Worm (Caenorhabditis elegans) whole organism, mixed stage, embryonic: ENCODE results near the gene K07B1.7.

Source experiments
- M03D4.4 ChIP-seq: sonication (generic microtip); optimal IDR thresholded peaks from 2 replicates; lab custom pipeline; 2017; ENCODE audit warnings: mild to moderate bottlenecking, missing genetic modification characterization, missing compliant biosample characterization
- bed-3 ChIP-seq: fragments of 200-800 bp; sonication (Bioruptor generic); optimal IDR thresholded peaks from 3 replicates; lab custom pipeline; 2018; ENCODE audit warnings: mild to moderate bottlenecking, missing genetic modification characterization, moderate library complexity, missing compliant biosample characterization
- blmp-1 ChIP-seq: fragments of 150-350 bp; optimal IDR thresholded peaks from 2 replicates; lab custom pipeline; 2014; ENCODE audit warnings: missing biosample characterization, missing genetic modification characterization
- ceh-39 ChIP-seq: fragments of 150-350 bp; optimal IDR thresholded peaks from 2 replicates; lab custom pipeline; 2014; ENCODE audit warnings: missing biosample characterization, missing genetic modification characterization
- ceh-43 ChIP-seq: fragments of 200-800 bp; sonication (Bioruptor generic); optimal IDR thresholded peaks from 2 replicates; lab custom pipeline; 2018; ENCODE audit warnings: mild to moderate bottlenecking, missing genetic modification characterization, moderate library complexity, missing compliant biosample characterization
- ceh-83 ChIP-seq: fragments of 200-800 bp; sonication (Bioruptor generic); optimal IDR thresholded peaks from 2 replicates; lab custom pipeline; 2018; ENCODE audit warnings: mild to moderate bottlenecking, missing genetic modification characterization, missing compliant biosample characterization
- ces-1 ChIP-seq: fragments of 150-350 bp; optimal IDR thresholded peaks from 2 replicates; lab custom pipeline; 2014; ENCODE audit warnings: missing biosample characterization, missing genetic modification reagents, missing genetic modification characterization
- cnd-1 ChIP-seq: fragments of 200-800 bp; sonication (Bioruptor generic); optimal IDR thresholded peaks from 2 replicates; lab custom pipeline; 2018; ENCODE audit warnings: mild to moderate bottlenecking, missing genetic modification characterization, missing compliant biosample characterization
- drap-1 ChIP-seq: fragments of 200-800 bp; sonication (Bioruptor generic); optimal IDR thresholded peaks from 3 replicates; lab custom pipeline; 2018; ENCODE audit warnings: mild to moderate bottlenecking, missing genetic modification characterization, missing compliant biosample characterization
- elt-1 ChIP-seq: sonication (generic microtip); optimal IDR thresholded peaks from 2 replicates; lab custom pipeline; 2017; ENCODE audit warnings: missing genetic modification characterization, mild to moderate bottlenecking, missing compliant biosample characterization, antibody characterized with exemption, moderate library complexity, borderline replicate concordance; ENCODE audit not compliant: insufficient read depth
- elt-3 ChIP-seq: fragments of 150-350 bp; optimal IDR thresholded peaks from 2 replicates; lab custom pipeline; 2014; ENCODE audit warnings: missing biosample characterization, missing genetic modification characterization
- ham-2 ChIP-seq: fragments of 200-800 bp; sonication (Bioruptor generic); optimal IDR thresholded peaks from 2 replicates; lab custom pipeline; 2018; ENCODE audit warnings: mild to moderate bottlenecking, missing genetic modification characterization, missing compliant biosample characterization
- hlh-1 ChIP-seq: fragments of 150-350 bp; optimal IDR thresholded peaks from 2 replicates; lab custom pipeline; 2014; ENCODE audit warnings: missing biosample characterization, missing genetic modification reagents, missing genetic modification characterization
- lin-13 ChIP-seq: fragments of 150-350 bp; optimal IDR thresholded peaks from 2 replicates; lab custom pipeline; 2014; ENCODE audit warnings: missing biosample characterization, missing genetic modification characterization
- lin-32 ChIP-seq: fragments of 200-800 bp; sonication (Bioruptor generic); optimal IDR thresholded peaks from 2 replicates; lab custom pipeline; 2018; ENCODE audit warnings: mild to moderate bottlenecking, missing genetic modification characterization, missing compliant biosample characterization
- lsy-2 ChIP-seq: fragments of 150-350 bp; optimal IDR thresholded peaks from 2 replicates; lab custom pipeline; 2014; ENCODE audit warnings: missing biosample characterization, missing genetic modification characterization
- mab-5 ChIP-seq: fragments of 150-350 bp; optimal IDR thresholded peaks from 2 replicates; lab custom pipeline; 2014; ENCODE audit warnings: missing biosample characterization, missing genetic modification characterization
- mep-1 ChIP-seq: fragments of 150-350 bp; optimal IDR thresholded peaks from 2 replicates; lab custom pipeline; 2017; ENCODE audit warnings: missing biosample characterization, missing genetic modification reagents, missing genetic modification characterization, inconsistent platforms
- mls-2 ChIP-seq: sonication (generic microtip); optimal IDR thresholded peaks from 2 replicates; lab custom pipeline; 2016; ENCODE audit warnings: mild to moderate bottlenecking, missing genetic modification characterization, moderate library complexity, missing compliant biosample characterization
- nhr-2 ChIP-seq: fragments of 150-350 bp; optimal IDR thresholded peaks from 2 replicates; lab custom pipeline; 2014; ENCODE audit warnings: missing biosample characterization, missing genetic modification characterization
- nhr-237 ChIP-seq: fragments of 150-350 bp; optimal IDR thresholded peaks from 2 replicates; lab custom pipeline; 2014; ENCODE audit warnings: missing biosample characterization, missing genetic modification characterization
- nhr-28 ChIP-seq: fragments of 150-350 bp; optimal IDR thresholded peaks from 2 replicates; lab custom pipeline; 2014; ENCODE audit warnings: missing biosample characterization, missing genetic modification characterization
- nhr-76 ChIP-seq: sonication (generic microtip); optimal IDR thresholded peaks from 2 replicates; lab custom pipeline; 2017; ENCODE audit warnings: missing biosample characterization, missing genetic modification characterization
- sem-2 ChIP-seq: fragments of 200-800 bp; sonication (Bioruptor generic); optimal IDR thresholded peaks from 2 replicates; lab custom pipeline; 2018; ENCODE audit warnings: mild to moderate bottlenecking, missing genetic modification characterization, missing compliant biosample characterization
- snpc-4 ChIP-seq: fragments of 150-350 bp; optimal IDR thresholded peaks from 2 replicates; lab custom pipeline; 2014; ENCODE audit warnings: missing biosample characterization, missing genetic modification characterization
- sptf-1 ChIP-seq: sonication (generic microtip); optimal IDR thresholded peaks from 2 replicates; lab custom pipeline; 2017; ENCODE audit warnings: mild to moderate bottlenecking, missing genetic modification characterization, moderate library complexity, missing compliant biosample characterization
- tbx-8 ChIP-seq: fragments of 200-800 bp; sonication (Bioruptor generic); optimal IDR thresholded peaks from 2 replicates; lab custom pipeline; 2018; ENCODE audit warnings: mild to moderate bottlenecking, missing genetic modification characterization, moderate library complexity, missing compliant biosample characterization
- unc-120 ChIP-seq: sonication (generic microtip); optimal IDR thresholded peaks from 2 replicates; lab custom pipeline; 2017; ENCODE audit warnings: missing genetic modification characterization, missing compliant biosample characterization; ENCODE audit not compliant: poor library complexity, severe bottlenecking
- unc-39 ChIP-seq: fragments of 150-350 bp; optimal IDR thresholded peaks from 2 replicates; lab custom pipeline; 2014; ENCODE audit warnings: missing biosample characterization, missing genetic modification characterization
- unc-62 ChIP-seq: fragments of 150-350 bp; optimal IDR thresholded peaks from 2 replicates; lab custom pipeline; 2014; ENCODE audit warnings: missing biosample characterization, missing genetic modification reagents, missing genetic modification characterization
- zip-8 ChIP-seq: fragments of 150-350 bp; optimal IDR thresholded peaks from 2 replicates; lab custom pipeline; 2014; ENCODE audit warnings: missing biosample characterization, missing genetic modification characterization
- ztf-11 ChIP-seq: fragments of 150-350 bp; optimal IDR thresholded peaks from 2 replicates; lab custom pipeline; 2014; ENCODE audit warnings: missing biosample characterization, missing genetic modification characterization

K07B1.7 gene

DNA sequence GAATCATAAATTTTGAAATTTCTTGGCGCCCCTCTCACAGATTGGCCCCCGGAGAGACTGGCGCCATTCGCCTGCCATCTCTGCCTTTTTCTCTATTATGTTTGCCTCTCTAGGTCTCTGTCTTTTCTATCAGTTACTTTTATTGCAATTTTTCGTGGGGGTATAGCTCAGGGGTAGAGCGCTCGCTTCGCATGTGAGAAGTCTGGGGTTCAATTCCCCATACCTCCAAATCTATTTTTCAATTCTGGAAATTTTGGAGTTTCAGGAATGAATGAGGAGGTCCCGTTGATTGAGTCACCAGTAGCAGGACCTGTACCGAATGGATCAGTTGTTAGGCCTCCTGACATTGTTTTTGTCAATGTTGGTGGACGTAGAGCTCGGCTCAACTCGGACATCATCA, 28.7 kb downstream of the K07B1.7 start, which contains the start of gene kvs-3:
Gene kvs-3 (plus strand): TSS at position 266 of the 400 bp plus-strand sequence.
- TF ChIP-seq zip-8 (tag; lab: Kevin White, UChicago) = no peak
- TF ChIP-seq unc-62 (GFP tag; lab: Kevin White, UChicago) = no peak
- no peak for TF ChIP-seq lsy-2 (tag; lab: Kevin White, UChicago)
- TF ChIP-seq ham-2 (GFP tag; lab: Kevin White, UChicago) = no peak
- no peak for TF ChIP-seq mls-2 (tag; lab: Kevin White, UChicago)
- TF ChIP-seq M03D4.4 (tag; lab: Kevin White, UChicago) = peak; percentile 6
- no peak for TF ChIP-seq ceh-39 (tag; lab: Kevin White, UChicago)
- TF ChIP-seq ceh-83 = peak; percentile 40
- peak; percentile 58 for TF ChIP-seq unc-120
- no peak for TF ChIP-seq blmp-1 (tag; lab: Kevin White, UChicago)
- TF ChIP-seq sptf-1 (tag; lab: Kevin White, UChicago) = peak; percentile 57
- no peak for TF ChIP-seq nhr-28 (tag; lab: Kevin White, UChicago)
- TF ChIP-seq ces-1 (GFP tag; lab: Kevin White, UChicago) = no peak
- peak; percentile 5 for TF ChIP-seq bed-3
- TF ChIP-seq lin-13 (tag; lab: Kevin White, UChicago) = no peak

DNA sequence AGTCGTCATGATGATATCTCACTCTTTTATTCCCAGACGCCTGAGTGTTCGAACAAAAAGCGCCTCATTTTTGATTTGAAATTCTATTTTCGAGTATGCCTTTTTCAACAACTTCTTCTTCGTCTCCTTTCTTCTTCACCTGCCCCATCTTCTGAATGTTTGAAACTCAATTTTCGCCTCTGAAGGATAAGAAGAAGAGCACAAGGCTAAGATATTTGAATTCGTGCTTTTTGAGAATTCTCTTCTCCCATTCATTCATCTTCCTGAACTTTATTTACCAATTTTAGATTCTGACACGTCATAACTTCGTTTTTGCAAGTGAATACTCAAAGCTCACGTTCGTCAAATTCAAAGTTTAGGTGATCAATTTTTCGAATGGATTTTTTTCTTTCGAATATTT, 29.8 kb downstream of the K07B1.7 start:
- TF ChIP-seq ztf-11 (tag; lab: Kevin White, UChicago) (no peak), ces-1 (GFP tag; lab: Kevin White, UChicago) (peak; percentile 38)
- TF ChIP-seq, all 35 proteins: peak for 1

DNA sequence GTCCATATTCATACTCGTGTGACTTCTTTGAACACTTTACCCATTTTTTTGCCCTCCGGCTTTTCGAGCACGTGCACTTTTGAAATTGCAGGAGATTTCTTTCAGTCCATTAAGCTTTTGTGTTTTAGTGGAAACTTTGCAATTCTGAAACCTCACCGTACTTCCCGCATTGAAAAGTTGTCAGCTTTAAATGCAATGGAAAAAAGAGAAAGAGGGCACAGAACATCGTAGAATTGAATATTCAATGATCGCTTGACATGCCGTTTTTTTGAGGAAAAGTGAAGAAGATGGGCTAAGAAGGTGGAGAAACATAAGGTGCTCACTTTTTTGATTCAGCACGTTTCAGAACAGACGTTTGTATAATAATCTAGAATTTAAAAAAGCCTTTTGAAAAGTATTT, 32.4 kb downstream of the K07B1.7 start:
- no peak for TF ChIP-seq mab-5
- no peak for TF ChIP-seq ztf-11 (tag; lab: Kevin White, UChicago)
- no peak for TF ChIP-seq unc-39 (tag; lab: Kevin White, UChicago)
- no peak for TF ChIP-seq sem-2 (GFP tag; lab: Kevin White, UChicago)
- no peak for TF ChIP-seq sptf-1 (tag; lab: Kevin White, UChicago)
- TF ChIP-seq drap-1 (GFP tag; lab: Kevin White, UChicago) = no peak
- no peak for TF ChIP-seq lin-32 (GFP tag; lab: Kevin White, UChicago)
- TF ChIP-seq lin-13 (tag; lab: Kevin White, UChicago) = no peak
- TF ChIP-seq blmp-1 (tag; lab: Kevin White, UChicago) = no peak
- no peak for TF ChIP-seq cnd-1

DNA sequence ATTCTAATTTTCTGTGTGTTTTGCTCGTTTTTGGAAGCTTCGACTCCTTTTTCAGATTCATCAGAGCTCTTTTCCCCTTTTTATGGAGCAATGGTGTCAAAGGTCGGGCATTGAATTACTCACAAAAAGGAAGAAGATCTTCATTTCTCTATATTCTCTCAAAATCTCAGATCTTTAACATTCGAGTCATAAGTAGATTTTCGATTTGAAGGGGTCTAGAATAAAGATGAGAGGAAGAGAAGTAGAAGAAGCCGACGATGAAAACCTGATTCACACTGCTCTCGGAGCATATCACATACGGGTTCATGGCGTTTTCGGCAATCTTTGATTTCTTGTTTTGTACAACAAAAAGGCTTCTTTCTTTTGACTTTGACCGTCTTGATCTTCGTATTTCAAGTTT, 34.4 kb downstream of the K07B1.7 start:
- no peak for TF ChIP-seq ceh-39 (tag; lab: Kevin White, UChicago)
- peak; percentile 2 for TF ChIP-seq ces-1 (GFP tag; lab: Kevin White, UChicago)
- TF ChIP-seq, all 35 proteins: peak for 1

DNA sequence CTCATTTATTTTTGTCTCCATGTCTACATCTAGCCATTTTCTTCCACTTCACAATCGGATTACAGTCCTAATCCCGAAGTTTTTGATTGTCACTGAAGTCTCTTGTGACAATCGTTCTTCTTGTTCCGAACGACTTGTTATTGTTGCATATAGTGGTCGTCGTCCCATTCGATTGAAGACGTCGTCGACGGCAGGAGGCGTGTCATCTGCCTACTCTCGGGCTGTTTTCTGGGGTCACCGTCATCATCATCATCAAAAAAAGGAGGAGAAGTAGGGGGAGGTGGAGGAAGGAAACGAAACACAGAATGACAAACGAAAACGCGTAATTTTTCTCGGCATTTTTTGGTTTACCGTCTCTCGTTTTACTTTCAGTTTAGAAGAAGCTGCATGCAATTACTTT, 41.6 kb downstream of the K07B1.7 start, which contains the start of gene F44A2.3:
Gene F44A2.3 (plus strand): TSS at position 301 of the 400 bp plus-strand sequence.
- TF ChIP-seq nhr-2 (tag; lab: Kevin White, UChicago) (no peak), sptf-1 (tag; lab: Kevin White, UChicago) (no peak), lsy-2 (tag; lab: Kevin White, UChicago) (no peak), snpc-4 (tag; lab: Kevin White, UChicago) (no peak), nhr-28 (tag; lab: Kevin White, UChicago) (no peak), ceh-43 (GFP tag; lab: Kevin White, UChicago) (no peak), cnd-1 (no peak), mls-2 (tag; lab: Kevin White, UChicago) (no peak), hlh-1 (tag; lab: Kevin White, UChicago) (no peak), unc-39 (tag; lab: Kevin White, UChicago) (no peak), drap-1 (GFP tag; lab: Kevin White, UChicago) (no peak), tbx-8 (no peak), bed-3 (no peak), nhr-237 (tag; lab: Kevin White, UChicago) (no peak), elt-1 (tag; lab: Kevin White, UChicago) (no peak), lin-13 (tag; lab: Kevin White, UChicago) (no peak)

DNA sequence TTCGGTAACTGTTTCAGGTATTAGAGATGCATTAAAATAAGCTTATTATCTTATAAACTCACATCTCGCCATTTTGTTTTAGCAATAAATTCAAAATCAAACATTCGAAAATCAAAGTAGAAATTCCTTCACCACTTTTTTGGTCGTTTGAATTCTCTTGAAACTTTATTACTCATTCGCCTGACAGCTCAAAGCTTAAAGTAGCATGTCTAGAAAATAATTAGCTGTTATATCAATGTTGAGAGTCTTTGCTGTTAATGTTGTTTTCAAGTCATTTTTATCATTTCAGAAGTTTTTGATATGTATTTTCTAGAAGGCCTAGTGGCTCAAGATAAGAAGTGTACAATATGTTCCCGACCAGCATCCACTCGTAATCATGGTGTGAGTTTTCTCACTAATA, 43.7 kb downstream of the K07B1.7 start, which contains the start of gene nhr-39:
Gene nhr-39 (plus strand): TSS at position 301 of the 400 bp plus-strand sequence.
- TF ChIP-seq nhr-2 (tag; lab: Kevin White, UChicago) (no peak), unc-120 (no peak), mep-1 (tag; lab: Kevin White, UChicago) (no peak), ceh-39 (tag; lab: Kevin White, UChicago) (no peak), nhr-28 (tag; lab: Kevin White, UChicago) (no peak), ces-1 (GFP tag; lab: Kevin White, UChicago) (no peak), ztf-11 (tag; lab: Kevin White, UChicago) (no peak), mab-5 (no peak), bed-3 (no peak), nhr-76 (tag; lab: Kevin White, UChicago) (no peak), unc-62 (GFP tag; lab: Kevin White, UChicago) (no peak), drap-1 (GFP tag; lab: Kevin White, UChicago) (no peak), ham-2 (GFP tag; lab: Kevin White, UChicago) (no peak), mls-2 (tag; lab: Kevin White, UChicago) (no peak), zip-8 (tag; lab: Kevin White, UChicago) (no peak), lsy-2 (tag; lab: Kevin White, UChicago) (no peak), hlh-1 (tag; lab: Kevin White, UChicago) (no peak), elt-3 (no peak), M03D4.4 (tag; lab: Kevin White, UChicago) (no peak)
